Fruit fly (Drosophila melanogaster) whole organism, embryonic: ENCODE results near the gene CG8066.
A peak's percentile ranks its signal among the peaks of the same experiment; 100 is the strongest.

Source experiments
- Asciz ChIP-seq: fragments of 200-800 bp; sonication (Bioruptor generic); optimal IDR thresholded peaks from 2 replicates; lab custom pipeline; 2017; ENCODE audit warnings: missing biosample characterization, mild to moderate bottlenecking, missing genetic modification characterization, missing genetic modification reagents
- Atf6 ChIP-seq: fragments of 200-800 bp; sonication (Bioruptor generic); IDR thresholded peaks from 2 replicates; pipeline ENCODE4 v1.3.6; 2022; ENCODE audit warnings: missing biosample characterization, missing genetic modification characterization
- CG10462 ChIP-seq: fragments of 200-800 bp; sonication (Bioruptor generic); optimal IDR thresholded peaks from 2 replicates; lab custom pipeline; 2016; ENCODE audit warnings: missing biosample characterization, missing genetic modification characterization
- CG12219 ChIP-seq: fragments of 200-800 bp; sonication (Bioruptor generic); optimal IDR thresholded peaks from 3 replicates; lab custom pipeline; 2018; ENCODE audit warnings: missing biosample characterization, mild to moderate bottlenecking, missing genetic modification characterization
- CG13624 ChIP-seq: fragments of 200-800 bp; sonication (Bioruptor generic); optimal IDR thresholded peaks from 2 replicates; lab custom pipeline; 2016; ENCODE audit warnings: missing biosample characterization, missing genetic modification characterization
- CG14710 ChIP-seq: fragments of 200-800 bp; sonication (Bioruptor generic); optimal IDR thresholded peaks from 3 replicates; lab custom pipeline; 2019; ENCODE audit warnings: missing biosample characterization, mild to moderate bottlenecking, missing genetic modification characterization, moderate library complexity
- CG17385 ChIP-seq: fragments of 200-800 bp; sonication (Bioruptor generic); optimal IDR thresholded peaks from 3 replicates; lab custom pipeline; 2018; ENCODE audit warnings: missing biosample characterization, mild to moderate bottlenecking, missing genetic modification characterization
- CG17829 ChIP-seq: fragments of 200-800 bp; optimal IDR thresholded peaks from 2 replicates; lab custom pipeline; 2019; ENCODE audit warnings: missing biosample characterization, mild to moderate bottlenecking, missing genetic modification characterization, moderate library complexity
- CG18599 ChIP-seq: fragments of 200-800 bp; sonication (Bioruptor generic); optimal IDR thresholded peaks from 3 replicates; lab custom pipeline; 2017; ENCODE audit warnings: missing biosample characterization, missing genetic modification characterization, mild to moderate bottlenecking, moderate library complexity, missing genetic modification reagents
- CG2120 ChIP-seq: fragments of 200-800 bp; sonication (Bioruptor generic); optimal IDR thresholded peaks from 3 replicates; lab custom pipeline; 2016; ENCODE audit warnings: missing biosample characterization, missing genetic modification characterization
- CG33557 ChIP-seq: fragments of 200-800 bp; sonication (Bioruptor generic); optimal IDR thresholded peaks from 2 replicates; lab custom pipeline; 2019; ENCODE audit warnings: missing biosample characterization, mild to moderate bottlenecking, missing genetic modification characterization, moderate library complexity
- CG3726 ChIP-seq: fragments of 200-800 bp; sonication (Bioruptor generic); IDR thresholded peaks from 3 replicates; pipeline ENCODE4, ENCODE4 v1.3.6; 2022; ENCODE audit warnings: missing biosample characterization, missing genetic modification characterization
- CG5953 ChIP-seq: fragments of 200-800 bp; sonication (Bioruptor generic); IDR thresholded peaks from 2 replicates; pipeline ENCODE4 v1.3.6; 2022; ENCODE audit warnings: missing biosample characterization, missing genetic modification characterization
- CG7271 ChIP-seq: fragments of 200-800 bp; sonication (Bioruptor generic); optimal IDR thresholded peaks from 2 replicates; lab custom pipeline; 2018; ENCODE audit warnings: missing biosample characterization, mild to moderate bottlenecking, missing genetic modification characterization, moderate library complexity
- CG7357 ChIP-seq: fragments of 200-800 bp; sonication (Bioruptor generic); IDR thresholded peaks from 3 replicates; pipeline ENCODE4 v1.3.6; 2022; ENCODE audit warnings: missing biosample characterization, missing genetic modification characterization
- CG8388 ChIP-seq: fragments of 200-800 bp; sonication (Bioruptor generic); optimal IDR thresholded peaks from 2 replicates; lab custom pipeline; 2019; ENCODE audit warnings: missing biosample characterization, mild to moderate bottlenecking, missing genetic modification characterization, moderate library complexity
- D ChIP-seq, 2 experiments: fragments of 200-800 bp in 1 of 2; fragments of >200 bp in 1 of 2; sonication (Bioruptor generic) in 1 of 2; optimal IDR thresholded peaks; 2 replicates in 1 of 2; 3 replicates in 1 of 2; lab custom pipeline; 2017; ENCODE audit warnings: mild to moderate bottlenecking in 1 of 2, missing biosample characterization in 1 of 2, missing genetic modification characterization in 1 of 2, missing genetic modification reagents in 1 of 2
- H2.0 ChIP-seq: fragments of 200-800 bp; sonication (Bioruptor generic); IDR thresholded peaks from 2 replicates; pipeline ENCODE4 v1.3.6; 2022; ENCODE audit warnings: missing biosample characterization, missing genetic modification characterization
- NC2α ChIP-seq: fragments of 200-800 bp; sonication (Bioruptor generic); optimal IDR thresholded peaks from 2 replicates; lab custom pipeline; 2016; ENCODE audit warnings: missing biosample characterization, missing genetic modification characterization
- NFAT ChIP-seq: fragments of 200-800 bp; sonication (Bioruptor generic); IDR thresholded peaks from 2 replicates; pipeline ENCODE4 v1.3.6; 2022; ENCODE audit warnings: missing biosample characterization, missing genetic modification characterization
- PHDP ChIP-seq: fragments of 200-800 bp; sonication (Bioruptor generic); optimal IDR thresholded peaks from 3 replicates; lab custom pipeline; 2018; ENCODE audit warnings: missing biosample characterization, mild to moderate bottlenecking, missing genetic modification characterization, moderate library complexity
- Scr ChIP-seq: fragments of 200-800 bp; sonication (Bioruptor generic); IDR thresholded peaks from 2 replicates; pipeline ENCODE4 v1.3.6; 2022; ENCODE audit warnings: missing biosample characterization, missing genetic modification characterization; ENCODE audit not compliant: partially characterized antibody
- ap ChIP-seq: fragments of 200-800 bp; sonication (Bioruptor generic); IDR thresholded peaks from 2 replicates; pipeline ENCODE4 v1.3.6; 2022; ENCODE audit warnings: missing biosample characterization, missing genetic modification characterization
- ase ChIP-seq: fragments of 200-800 bp; sonication (Bioruptor generic); IDR thresholded peaks from 3 replicates; pipeline ENCODE4 v1.3.6; 2022; ENCODE audit warnings: missing biosample characterization, missing genetic modification characterization
- bcd ChIP-seq: fragments of 200-800 bp; sonication (Bioruptor generic); optimal IDR thresholded peaks from 2 replicates; lab custom pipeline; 2017; ENCODE audit warnings: missing biosample characterization, mild to moderate bottlenecking, missing genetic modification characterization
- caup ChIP-seq: fragments of 200-800 bp; sonication (Bioruptor generic); optimal IDR thresholded peaks from 3 replicates; lab custom pipeline; 2017; ENCODE audit warnings: missing biosample characterization, mild to moderate bottlenecking, missing genetic modification characterization, moderate library complexity; ENCODE audit not compliant: severe bottlenecking
- ci ChIP-seq: fragments of 200-800 bp; sonication (Bioruptor generic); IDR thresholded peaks from 3 replicates; pipeline ENCODE4 v1.3.6; 2022; ENCODE audit warnings: missing biosample characterization, missing genetic modification characterization
- eve ChIP-seq, 2 experiments: fragments of >200 bp; optimal IDR thresholded peaks; 2 replicates each; lab custom pipeline; 2017; ENCODE audit warnings: missing biosample characterization in 2 of 2, missing genetic modification characterization in 2 of 2
- fd102C ChIP-seq: fragments of 200-800 bp; sonication (Bioruptor generic); optimal IDR thresholded peaks from 2 replicates; lab custom pipeline; 2018; ENCODE audit warnings: missing biosample characterization, mild to moderate bottlenecking, missing genetic modification characterization, moderate library complexity
- fd96Cb ChIP-seq: fragments of 200-800 bp; sonication (Bioruptor generic); optimal IDR thresholded peaks from 2 replicates; lab custom pipeline; 2018; ENCODE audit warnings: missing biosample characterization, mild to moderate bottlenecking, missing genetic modification characterization, moderate library complexity
- gfzf ChIP-seq: fragments of 200-800 bp; sonication (Bioruptor generic); optimal IDR thresholded peaks from 2 replicates; lab custom pipeline; 2016; ENCODE audit warnings: missing biosample characterization, mild to moderate bottlenecking, missing genetic modification characterization, moderate library complexity
- grn ChIP-seq: fragments of 200-800 bp; sonication (Bioruptor generic); optimal IDR thresholded peaks from 3 replicates; lab custom pipeline; 2017; ENCODE audit warnings: missing biosample characterization, missing genetic modification characterization
- klu ChIP-seq: fragments of 200-800 bp; sonication (Bioruptor generic); IDR thresholded peaks from 2 replicates; pipeline ENCODE4 v1.3.6; 2022; ENCODE audit warnings: missing biosample characterization, missing genetic modification characterization
- kni ChIP-seq: fragments of 200-800 bp; sonication (Bioruptor generic); optimal IDR thresholded peaks from 3 replicates; lab custom pipeline; 2017; ENCODE audit warnings: mild to moderate bottlenecking, missing biosample characterization, missing genetic modification reagents, missing genetic modification characterization
- lola ChIP-seq, 3 experiments: fragments of >200 bp in 2 of 3; fragments of 200-800 bp in 1 of 3; sonication (Bioruptor generic) in 1 of 3; optimal IDR thresholded peaks; 2 replicates each; lab custom pipeline; 2017 to 2019; ENCODE audit warnings: missing biosample characterization in 3 of 3, missing genetic modification characterization in 3 of 3, mild to moderate bottlenecking in 1 of 3, moderate library complexity in 1 of 3
- pan ChIP-seq, 4 experiments: fragments of >200 bp in 3 of 4; fragments of 200-800 bp in 1 of 4; sonication (Bioruptor generic) in 1 of 4; optimal IDR thresholded peaks in 3 of 4; IDR thresholded peaks in 1 of 4; 2 replicates each; pipeline versions ENCODE4 v1.3.6 to Lab custom; 2017 to 2022; ENCODE audit warnings: missing biosample characterization in 2 of 4, missing genetic modification characterization in 2 of 4, mixed read lengths in 1 of 4
- pb ChIP-seq: fragments of 200-800 bp; sonication (Bioruptor generic); optimal IDR thresholded peaks from 3 replicates; lab custom pipeline; 2016; ENCODE audit warnings: missing biosample characterization, missing genetic modification characterization
- ro ChIP-seq: fragments of 200-800 bp; sonication (Bioruptor generic); IDR thresholded peaks from 2 replicates; pipeline ENCODE4 v1.3.6; 2022; ENCODE audit warnings: missing biosample characterization, missing genetic modification characterization
- run ChIP-seq: fragments of 200-800 bp; sonication (Bioruptor generic); optimal IDR thresholded peaks from 3 replicates; lab custom pipeline; 2018; ENCODE audit warnings: missing biosample characterization, mild to moderate bottlenecking, missing genetic modification characterization
- sc ChIP-seq, 3 experiments: fragments of >200 bp in 2 of 3; fragments of 200-800 bp in 1 of 3; sonication (Bioruptor generic) in 1 of 3; optimal IDR thresholded peaks; 2 replicates in 2 of 3; 3 replicates in 1 of 3; lab custom pipeline; 2017; ENCODE audit warnings: mild to moderate bottlenecking in 1 of 3, missing biosample characterization in 1 of 3, missing genetic modification characterization in 1 of 3, missing genetic modification reagents in 1 of 3
- stc ChIP-seq: fragments of 200-800 bp; sonication (Bioruptor generic); IDR thresholded peaks from 2 replicates; pipeline ENCODE4 v1.3.6; 2022; ENCODE audit warnings: missing biosample characterization, missing genetic modification characterization
- tap ChIP-seq: fragments of 200-800 bp; optimal IDR thresholded peaks from 3 replicates; lab custom pipeline; 2019; ENCODE audit warnings: missing biosample characterization, mild to moderate bottlenecking, missing genetic modification characterization, moderate library complexity
- tna ChIP-seq: fragments of 200-800 bp; sonication (Bioruptor generic); IDR thresholded peaks from 2 replicates; pipeline ENCODE4 v1.3.6; 2022; ENCODE audit warnings: missing biosample characterization, missing genetic modification characterization; ENCODE audit not compliant: partially characterized antibody
- toy ChIP-seq: fragments of 200-800 bp; sonication (Bioruptor generic); IDR thresholded peaks from 2 replicates; pipeline ENCODE4 v1.3.6; 2022; ENCODE audit warnings: missing biosample characterization, missing genetic modification characterization
- trh ChIP-seq: fragments of 200-800 bp; sonication (Bioruptor generic); optimal IDR thresholded peaks from 2 replicates; lab custom pipeline; 2016; ENCODE audit warnings: missing biosample characterization, missing genetic modification characterization
- unc-4 ChIP-seq: fragments of 200-800 bp; sonication (Bioruptor generic); IDR thresholded peaks from 2 replicates; pipeline ENCODE4 v1.3.6; 2022; ENCODE audit warnings: missing biosample characterization, missing genetic modification characterization; ENCODE audit not compliant: partially characterized antibody
- vfl ChIP-seq: fragments of 200-800 bp; sonication (Bioruptor generic); optimal IDR thresholded peaks from 2 replicates; lab custom pipeline; 2016; ENCODE audit warnings: missing biosample characterization, missing genetic modification characterization

Gene CG8066

dm6 chr3R:14569411-14570107, 912 bp upstream of the CG8066 start, which contains the start of gene Cys (continued):
- TF ChIP-seq CG5953 (GFP tag; lab: Robert Waterston, UW) (no peak), tna (GFP tag; lab: Robert Waterston, UW) (no peak), eve (GFP tag; optimal IDR thresholded peaks at IDR 0.05; lab: Kevin White, UChicago) (no peak), Atf6 (GFP tag; lab: Robert Waterston, UW) (no peak), trh (no peak), gfzf (GFP tag; lab: Kevin White, UChicago) (no peak), toy (GFP tag; lab: Robert Waterston, UW) (no peak), fd96Cb (no peak), CG2120 (GFP tag; lab: Kevin White, UChicago) (peak; percentile 44), run (tag; lab: Kevin White, UChicago) (no peak), tap (tag; lab: Kevin White, UChicago) (no peak), Scr (GFP tag; lab: Robert Waterston, UW) (peak; percentile 9; the same call in 1 of the 2 replicates), CG17385 (GFP tag; lab: Kevin White, UChicago) (peak; percentile 23), CG13624 (GFP tag; lab: Kevin White, UChicago) (no peak), NC2α (GFP tag; lab: Kevin White, UChicago) (no peak), H2.0 (GFP tag; lab: Robert Waterston, UW) (no peak), klu (GFP tag; lab: Robert Waterston, UW) (no peak), ap (GFP tag; lab: Robert Waterston, UW) (0 out of 2 replicates have a peak, but pooled peaks have one; percentile 39), pan (optimal IDR thresholded peaks at IDR 0.05; lab: Kevin White, UChicago) (no peak), pan (GFP tag; optimal IDR thresholded peaks at IDR 0.05 in 1 of 2, IDR thresholded peaks at IDR 0.05 in 1 of 2) (peak in 1 of 2 experiments; percentile 26), ase (GFP tag; lab: Robert Waterston, UW) (no peak), CG7271 (no peak), CG8388 (GFP tag; lab: Kevin White, UChicago) (peak; percentile 23), vfl (no peak), CG7357 (GFP tag; lab: Robert Waterston, UW) (no peak), kni (no peak), Asciz (GFP tag; lab: Kevin White, UChicago) (peak; percentile 19), bcd (GFP tag; lab: Kevin White, UChicago) (no peak), PHDP (tag; lab: Kevin White, UChicago) (peak; percentile 56), CG33557 (GFP tag; lab: Kevin White, UChicago) (no peak), ro (GFP tag; lab: Robert Waterston, UW) (no peak), CG10462 (GFP tag; lab: Kevin White, UChicago) (no peak), grn (no peak), caup (GFP tag; lab: Kevin White, UChicago) (no peak), CG18599 (GFP tag; lab: Kevin White, UChicago) (no peak), CG14710 (tag; lab: Kevin White, UChicago) (no peak), NFAT (peak; percentile 87; the same call in 1 of the 2 replicates), stc (GFP tag; lab: Robert Waterston, UW) (no peak), CG3726 (no peak), pb (GFP tag; lab: Kevin White, UChicago) (no peak), fd102C (no peak), unc-4 (no peak), sc (optimal IDR thresholded peaks at IDR 0.05; lab: Kevin White, UChicago) (no peak), sc (GFP tag; optimal IDR thresholded peaks at IDR 0.05; lab: Kevin White, UChicago) (peak; percentile 19), CG12219 (no peak), D (optimal IDR thresholded peaks at IDR 0.05; lab: Kevin White, UChicago) (no peak), D (GFP tag; optimal IDR thresholded peaks at IDR 0.05; lab: Kevin White, UChicago) (no peak), CG17829 (tag; lab: Kevin White, UChicago) (peak; percentile 1), ci (GFP tag; lab: Robert Waterston, UW) (peak; percentile 70; the same call in 2 of the 3 replicates), lola (GFP tag; optimal IDR thresholded peaks at IDR 0.05; lab: Kevin White, UChicago) (peak in 1 of 3 experiments; percentile 11)
